Worm (Caenorhabditis elegans): ENCODE data around the gene gly-6.

DNA sequence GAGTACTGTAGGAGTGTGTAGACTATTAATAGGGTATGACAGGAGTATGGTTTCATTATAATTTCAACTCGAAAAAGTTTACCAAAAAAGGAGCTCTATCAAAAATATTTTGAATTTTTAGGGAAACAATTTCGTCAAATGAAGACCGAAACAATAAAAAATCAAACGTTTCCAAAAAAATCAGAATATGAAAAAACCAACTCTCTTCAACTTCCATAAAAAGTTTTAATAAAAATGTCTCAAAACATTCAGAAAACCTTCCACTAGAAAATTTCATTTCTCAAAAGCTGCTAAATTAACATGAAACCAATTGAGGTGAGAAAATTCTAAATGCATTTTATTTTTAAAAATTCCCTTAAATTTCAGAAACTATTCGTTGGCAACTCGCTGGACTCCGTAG is 39.6 kb upstream of the gly-6 start, which contains the start of gene ckb-3:
- TF ChIP-seq klf-2 (GFP tag; conservative IDR thresholded peaks at IDR 0.05): no peak
- no peak for TF ChIP-seq ztf-29 (GFP tag; IDR thresholded peaks at IDR 0.05)
- no peak for TF ChIP-seq med-1 (GFP tag; optimal IDR thresholded peaks at IDR 0.05; ENCODE audit: insufficient read depth)
- no peak for TF ChIP-seq T22C8.4 (GFP tag; IDR thresholded peaks at IDR 0.05)
- TF ChIP-seq tab-1 (GFP tag; IDR thresholded peaks at IDR 0.05): no peak
- no peak for TF ChIP-seq flt-1 (GFP tag; IDR thresholded peaks at IDR 0.05)
- TF ChIP-seq ref-1 (GFP tag; conservative IDR thresholded peaks at IDR 0.05): no peak
- no peak for TF ChIP-seq ztf-23 (GFP tag; IDR thresholded peaks at IDR 0.05)

All from whole organism, midembryonic.